Worm (Caenorhabditis elegans): Measurements from ENCODE around the gene Y75B8A.6.

Y75B8A.6 gene

DNA sequence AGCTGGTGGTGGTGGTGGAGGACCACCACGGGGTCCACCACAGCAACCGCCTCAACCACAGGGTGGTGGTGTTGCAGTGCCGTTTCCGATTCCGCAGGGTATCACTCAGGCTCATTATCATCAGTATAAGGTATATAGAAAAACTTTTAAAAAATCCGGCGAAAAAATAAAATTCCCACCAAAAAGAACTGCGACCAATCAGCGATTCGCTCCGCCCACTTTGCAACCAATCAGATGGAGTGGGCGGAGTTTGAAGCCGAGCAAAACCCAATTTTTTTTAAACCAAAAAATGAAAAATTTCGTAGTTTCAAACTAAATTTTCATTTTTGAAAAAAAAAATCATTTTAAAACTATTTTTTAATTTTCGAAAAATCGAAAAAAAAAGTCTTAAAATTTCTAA, 30.8 kb upstream of the Y75B8A.6 start:
- no peak for TF ChIP-seq ZK546.5 (tag; optimal IDR thresholded peaks at IDR 0.05)
- TF ChIP-seq dmd-4 (tag; optimal IDR thresholded peaks at IDR 0.05), result no peak
- no peak for TF ChIP-seq nhr-23 (tag; optimal IDR thresholded peaks at IDR 0.05)
- TF ChIP-seq unc-55 (GFP tag; optimal IDR thresholded peaks at IDR 0.05), result no peak
- TF ChIP-seq gmeb-1 (tag; optimal IDR thresholded peaks at IDR 0.05), result no peak
- no peak for TF ChIP-seq unc-62 (GFP tag; optimal IDR thresholded peaks at IDR 0.05)
- TF ChIP-seq ama-1 (optimal IDR thresholded peaks at IDR 0.05), result no peak
- no peak for TF ChIP-seq elt-1 (tag; optimal IDR thresholded peaks at IDR 0.05)

DNA sequence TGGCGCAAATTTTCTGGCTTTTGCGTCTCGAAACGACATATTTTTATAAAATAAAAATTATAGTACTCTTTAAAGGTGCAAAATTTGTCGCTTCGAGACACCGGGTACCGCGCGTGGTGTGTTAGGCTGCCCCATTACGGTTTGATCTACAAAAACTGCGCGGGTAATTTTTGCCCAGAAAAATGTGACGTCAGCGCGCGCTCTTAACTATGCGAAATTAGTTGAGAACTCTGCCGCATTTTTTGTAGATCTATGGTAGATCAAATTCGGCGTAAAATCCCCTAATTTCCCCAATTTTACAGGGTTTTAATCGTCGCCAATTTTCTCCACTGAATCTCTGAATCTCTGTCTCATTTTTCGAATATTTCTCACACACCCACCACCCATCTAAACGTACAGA, 30.3 kb upstream of the Y75B8A.6 start, which contains the start of gene Y75B8A.8:
Gene Y75B8A.8, plus strand, starts transcription at position 301 of the 400 bp plus-strand sequence.
- no peak for TF ChIP-seq fos-1 (tag; optimal IDR thresholded peaks at IDR 0.05)

DNA sequence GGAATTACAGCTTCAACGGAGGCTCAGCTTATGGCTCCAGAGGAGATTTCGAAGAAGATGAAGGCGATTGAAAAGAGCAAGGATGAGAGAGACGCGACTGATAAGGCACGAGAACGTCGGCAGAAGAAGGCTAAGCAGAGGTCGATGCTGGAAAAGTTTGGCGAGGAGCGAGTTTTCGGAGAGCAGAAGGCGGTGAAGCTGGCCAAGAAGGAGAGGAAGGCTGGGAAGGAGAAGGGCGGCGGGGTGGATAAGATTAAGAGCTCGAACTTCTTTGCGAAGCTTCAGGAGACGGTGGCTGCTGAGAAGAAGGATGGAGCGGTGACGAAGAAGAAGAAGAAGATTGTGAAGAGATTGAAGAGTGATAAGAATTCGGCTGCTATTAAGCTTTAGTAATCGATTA, 29.1 kb upstream of the Y75B8A.6 start:
- TF ChIP-seq egl-27 (tag; optimal IDR thresholded peaks at IDR 0.05) (no peak), ztf-1 (GFP tag; conservative IDR thresholded peaks at IDR 0.05) (no peak), lin-39 (tag; optimal IDR thresholded peaks at IDR 0.05) (no peak), zag-1 (tag; optimal IDR thresholded peaks at IDR 0.05) (no peak), R02D3.7 (tag; optimal IDR thresholded peaks at IDR 0.05) (no peak), skn-1 (tag; optimal IDR thresholded peaks at IDR 0.05) (no peak), lsy-2 (tag; optimal IDR thresholded peaks at IDR 0.05) (no peak), nhr-21 (tag; optimal IDR thresholded peaks at IDR 0.05) (no peak)

DNA sequence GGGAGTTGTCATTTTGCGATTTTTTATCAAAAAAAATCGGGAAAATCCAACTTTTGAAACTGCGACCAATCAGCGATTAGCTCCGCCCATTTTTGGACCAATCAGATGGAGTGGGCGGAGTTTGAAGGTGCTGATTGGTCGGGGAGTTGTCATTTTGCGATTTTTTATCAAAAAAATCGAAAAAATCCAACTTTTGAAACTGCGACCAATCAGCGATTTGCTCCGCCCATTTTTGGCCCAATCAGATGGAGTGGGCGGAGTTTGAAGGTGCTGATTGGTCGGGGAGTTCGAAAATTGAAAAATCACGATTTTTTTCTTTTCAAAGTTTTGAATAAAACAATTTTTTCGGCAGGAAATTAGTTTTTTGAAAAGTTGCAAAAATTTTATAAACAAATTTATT, 27.4 kb upstream of the Y75B8A.6 start:
- TF ChIP-seq peb-1 (tag; optimal IDR thresholded peaks at IDR 0.05) (no peak), ZK546.5 (tag; optimal IDR thresholded peaks at IDR 0.05) (no peak), mbf-1 (tag; optimal IDR thresholded peaks at IDR 0.05) (no peak), dmd-4 (tag; optimal IDR thresholded peaks at IDR 0.05) (no peak), skn-1 (tag; optimal IDR thresholded peaks at IDR 0.05) (no peak), nhr-21 (tag; optimal IDR thresholded peaks at IDR 0.05) (no peak), gmeb-1 (tag; optimal IDR thresholded peaks at IDR 0.05) (no peak), nhr-77 (tag; optimal IDR thresholded peaks at IDR 0.05) (no peak), nhr-23 (tag; optimal IDR thresholded peaks at IDR 0.05) (no peak), R02D3.7 (tag; optimal IDR thresholded peaks at IDR 0.05) (no peak), ama-1 (optimal IDR thresholded peaks at IDR 0.05) (no peak), unc-55 (GFP tag; optimal IDR thresholded peaks at IDR 0.05) (no peak), lsy-2 (tag; optimal IDR thresholded peaks at IDR 0.05) (no peak), mdl-1 (tag; optimal IDR thresholded peaks at IDR 0.05) (no peak), nhr-6 (tag; optimal IDR thresholded peaks at IDR 0.05) (no peak), nhr-237 (tag; optimal IDR thresholded peaks at IDR 0.05) (no peak), sem-4 (tag; optimal IDR thresholded peaks at IDR 0.05) (no peak), aly-2 (tag; optimal IDR thresholded peaks at IDR 0.05) (no peak), elt-1 (tag; optimal IDR thresholded peaks at IDR 0.05) (no peak)

DNA sequence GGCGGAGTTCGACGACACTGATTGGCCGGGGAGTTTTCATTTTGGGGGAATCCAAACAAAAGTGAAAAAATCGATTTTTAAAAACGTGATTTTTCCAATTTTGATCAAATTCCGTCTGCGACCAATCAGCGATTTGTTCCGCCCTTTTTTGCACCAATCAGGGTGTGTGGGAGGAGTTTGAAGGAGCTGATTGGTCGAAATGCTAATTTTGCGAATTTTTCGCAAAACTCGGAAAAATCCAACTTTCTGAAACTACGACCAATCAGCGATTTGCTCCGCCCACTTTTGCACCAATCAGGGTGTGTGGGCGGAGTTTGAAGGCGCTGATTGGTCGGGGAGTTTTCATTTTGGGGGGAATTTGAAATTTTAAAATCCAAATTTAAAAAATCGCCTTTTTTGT, 26.4 kb upstream of the Y75B8A.6 start:
- TF ChIP-seq unc-39 (tag; optimal IDR thresholded peaks at IDR 0.05) (no peak), elt-3 (tag; optimal IDR thresholded peaks at IDR 0.05) (no peak), gmeb-1 (tag; optimal IDR thresholded peaks at IDR 0.05) (no peak), dmd-4 (tag; optimal IDR thresholded peaks at IDR 0.05) (no peak), fos-1 (tag; optimal IDR thresholded peaks at IDR 0.05) (no peak), nhr-6 (tag; optimal IDR thresholded peaks at IDR 0.05) (no peak), lin-39 (tag; optimal IDR thresholded peaks at IDR 0.05) (no peak), sem-4 (tag; optimal IDR thresholded peaks at IDR 0.05) (no peak), ztf-1 (GFP tag; conservative IDR thresholded peaks at IDR 0.05) (no peak), ama-1 (optimal IDR thresholded peaks at IDR 0.05) (no peak), ceh-82 (tag; optimal IDR thresholded peaks at IDR 0.05) (no peak), sma-3 (GFP tag; optimal IDR thresholded peaks at IDR 0.05) (no peak)

DNA sequence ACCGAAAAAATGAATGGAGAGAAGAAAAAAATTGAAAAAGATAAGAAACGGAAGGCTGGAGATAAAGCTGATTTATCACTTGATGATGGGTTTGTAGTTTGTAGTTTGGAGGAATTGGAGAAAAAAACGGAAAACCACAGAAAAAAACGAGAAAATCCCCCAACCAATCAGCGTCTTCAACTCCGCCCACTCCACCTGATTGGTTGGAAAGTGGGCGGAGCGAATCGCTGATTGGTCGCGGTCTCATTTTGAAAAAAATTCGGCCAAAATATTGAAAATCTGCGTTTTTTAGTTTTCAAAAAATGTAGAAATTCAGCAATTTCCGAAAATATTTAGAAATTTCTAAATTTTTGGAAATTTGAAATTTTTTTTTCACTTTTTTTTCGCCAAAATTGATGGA, 25.6 kb upstream of the Y75B8A.6 start:
- no peak for TF ChIP-seq nhr-6 (tag; optimal IDR thresholded peaks at IDR 0.05)
- TF ChIP-seq sma-3 (GFP tag; optimal IDR thresholded peaks at IDR 0.05), result no peak
- TF ChIP-seq nhr-11 (tag; optimal IDR thresholded peaks at IDR 0.05), result no peak
- no peak for TF ChIP-seq nhr-21 (tag; optimal IDR thresholded peaks at IDR 0.05)
- no peak for TF ChIP-seq R02D3.7 (tag; optimal IDR thresholded peaks at IDR 0.05)
- TF ChIP-seq skn-1 (tag; optimal IDR thresholded peaks at IDR 0.05), result no peak
- no peak for TF ChIP-seq fos-1 (tag; optimal IDR thresholded peaks at IDR 0.05)

DNA sequence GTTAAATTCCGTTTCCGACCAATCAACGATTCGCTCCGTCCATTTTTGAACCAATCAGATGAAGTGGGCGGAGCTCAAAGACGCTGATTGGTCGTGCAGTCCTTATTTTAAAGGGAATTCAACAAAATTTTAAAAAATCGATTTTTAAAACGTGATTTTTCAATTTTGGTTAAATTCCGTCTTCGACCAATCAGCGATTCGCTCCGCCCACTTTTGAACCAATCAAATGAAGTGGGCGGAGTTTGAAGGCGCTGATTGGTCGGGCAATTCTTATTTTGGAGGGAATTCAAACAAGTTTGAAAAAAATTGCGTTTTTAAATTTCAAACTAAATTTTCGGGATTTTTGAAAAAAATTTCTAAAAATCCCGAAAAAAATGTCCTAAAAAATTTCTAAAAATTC, 23.4 kb upstream of the Y75B8A.6 start:
- no peak for TF ChIP-seq crh-2 (tag; optimal IDR thresholded peaks at IDR 0.05)
